Fruit fly (Drosophila melanogaster): Measurements from ENCODE around the gene Setx.

The Setx gene

dm6 chr3L:8150284-8150683 lies 13.0 kb upstream of the Setx start:
- TF ChIP-seq CG32121 (GFP tag; IDR thresholded peaks at IDR 0.05) (no peak), Pif1B (GFP tag; optimal IDR thresholded peaks at IDR 0.05) (no peak), EcR (GFP tag; optimal IDR thresholded peaks at IDR 0.05) (no peak), D1 (tag; optimal IDR thresholded peaks at IDR 0.05) (no peak), Ets98B (GFP tag; IDR thresholded peaks at IDR 0.05) (no peak), gl (tag; optimal IDR thresholded peaks at IDR 0.05) (no peak), CG34367 (tag; optimal IDR thresholded peaks at IDR 0.05) (no peak), Snoo (tag; optimal IDR thresholded peaks at IDR 0.05) (no peak), CG10348 (GFP tag; IDR thresholded peaks at IDR 0.05) (no peak), CG9948 (tag; optimal IDR thresholded peaks at IDR 0.05) (no peak), CG8301 (tag; optimal IDR thresholded peaks at IDR 0.05) (no peak), CG8159 (tag; optimal IDR thresholded peaks at IDR 0.05) (no peak), CG15710 (tag; optimal IDR thresholded peaks at IDR 0.05) (no peak), fd96Ca (GFP tag; IDR thresholded peaks at IDR 0.05) (no peak), Pif1A (GFP tag; optimal IDR thresholded peaks at IDR 0.05) (no peak), rn (GFP tag; IDR thresholded peaks at IDR 0.05) (no peak), CG13204 (GFP tag; optimal IDR thresholded peaks at IDR 0.05) (no peak), CG4496 (GFP tag; IDR thresholded peaks at IDR 0.05) (no peak)

dm6 chr3L:8128396-8129050 lies 8.8 kb downstream of the Setx start:
- no peak for TF ChIP-seq CG14655 (GFP tag; optimal IDR thresholded peaks at IDR 0.05)
- TF ChIP-seq CG10348 (GFP tag; IDR thresholded peaks at IDR 0.05) = no peak
- peak; percentile 6 for TF ChIP-seq CG8301 (tag; optimal IDR thresholded peaks at IDR 0.05)
- no peak for TF ChIP-seq CG9948 (tag; optimal IDR thresholded peaks at IDR 0.05)
- TF ChIP-seq CG13204 (GFP tag; optimal IDR thresholded peaks at IDR 0.05) = no peak
- TF ChIP-seq EcR (GFP tag; optimal IDR thresholded peaks at IDR 0.05) = no peak
- TF ChIP-seq CG15710 (tag; optimal IDR thresholded peaks at IDR 0.05) = no peak
- peak; percentile 34 for TF ChIP-seq gl (tag; optimal IDR thresholded peaks at IDR 0.05)
- no peak for TF ChIP-seq Pif1B (GFP tag; optimal IDR thresholded peaks at IDR 0.05)
- 0 out of 3 replicates have a peak, but pooled peaks have one; percentile 34 for TF ChIP-seq fd96Ca (GFP tag; IDR thresholded peaks at IDR 0.05)
- TF ChIP-seq D1 (tag; optimal IDR thresholded peaks at IDR 0.05) = no peak
- no peak for TF ChIP-seq CG17806 (tag; optimal IDR thresholded peaks at IDR 0.05)
- TF ChIP-seq CG12605 (GFP tag; IDR thresholded peaks at IDR 0.05) = no peak
- 0 out of 3 replicates have a peak, but pooled peaks have one; percentile 33 for TF ChIP-seq CG4496 (GFP tag; IDR thresholded peaks at IDR 0.05)
- no peak for TF ChIP-seq CG32121 (GFP tag; IDR thresholded peaks at IDR 0.05)
- no peak for TF ChIP-seq Pif1A (GFP tag; optimal IDR thresholded peaks at IDR 0.05)
- no peak for TF ChIP-seq Ets98B (GFP tag; IDR thresholded peaks at IDR 0.05)

DNA sequence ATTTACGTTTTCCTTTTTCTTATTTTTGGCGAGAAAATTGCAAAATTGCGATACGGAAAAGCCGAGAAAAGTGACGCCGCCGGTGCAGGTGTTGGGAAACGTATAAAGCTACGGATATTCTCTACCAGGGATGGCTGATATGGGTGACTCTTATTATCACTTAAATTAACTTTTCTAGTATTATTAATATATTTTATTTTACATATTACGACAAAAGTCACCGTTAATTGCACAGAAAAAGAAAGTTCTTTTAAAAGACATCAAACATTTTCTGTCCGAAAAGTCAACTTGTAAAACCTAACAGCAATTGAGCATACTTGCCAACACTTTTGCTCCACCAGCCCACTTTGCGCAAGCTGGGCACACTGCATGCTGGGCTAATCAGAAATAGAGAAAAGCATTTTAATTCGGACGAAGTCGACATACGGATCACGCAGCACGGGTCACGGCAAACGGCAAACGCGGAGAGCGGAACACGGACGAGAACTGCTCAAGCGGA lies 9.5 kb downstream of the Setx start, which contains the start of the genes Cds and Uba2:
Gene Cds (plus strand): TSS at position 51 of the 499 bp plus-strand sequence.
Gene Uba2 (minus strand): TSS at position 107 of the 499 bp plus-strand sequence.
- TF ChIP-seq CG13204 (GFP tag; optimal IDR thresholded peaks at IDR 0.05) (no peak), CG15710 (tag; optimal IDR thresholded peaks at IDR 0.05) (peak; percentile 85), CG9948 (tag; optimal IDR thresholded peaks at IDR 0.05) (peak; percentile 75), CG10348 (GFP tag; IDR thresholded peaks at IDR 0.05) (peak; percentile 75), gl (tag; optimal IDR thresholded peaks at IDR 0.05) (peak; percentile 40), CG17806 (tag; optimal IDR thresholded peaks at IDR 0.05) (peak; percentile 77), CG8301 (tag; optimal IDR thresholded peaks at IDR 0.05) (peak; percentile 74), fd96Ca (GFP tag; IDR thresholded peaks at IDR 0.05) (peak; percentile 90), CG14655 (GFP tag; optimal IDR thresholded peaks at IDR 0.05) (no peak), Ets98B (GFP tag; IDR thresholded peaks at IDR 0.05) (peak; percentile 90), D1 (tag; optimal IDR thresholded peaks at IDR 0.05) (no peak), CG32121 (GFP tag; IDR thresholded peaks at IDR 0.05) (peak; percentile 92), rn (GFP tag; IDR thresholded peaks at IDR 0.05) (peak; percentile 81), Snoo (tag; optimal IDR thresholded peaks at IDR 0.05) (peak; percentile 85), CG12605 (GFP tag; IDR thresholded peaks at IDR 0.05) (peak; percentile 72), EcR (GFP tag; optimal IDR thresholded peaks at IDR 0.05) (peak; percentile 14), CG34367 (tag; optimal IDR thresholded peaks at IDR 0.05) (peak; percentile 69), Pif1B (GFP tag; optimal IDR thresholded peaks at IDR 0.05) (peak; percentile 80), CG8159 (tag; optimal IDR thresholded peaks at IDR 0.05) (peak; percentile 97), CG4496 (GFP tag; IDR thresholded peaks at IDR 0.05) (peak; percentile 90), Pif1A (GFP tag; optimal IDR thresholded peaks at IDR 0.05) (no peak)

DNA sequence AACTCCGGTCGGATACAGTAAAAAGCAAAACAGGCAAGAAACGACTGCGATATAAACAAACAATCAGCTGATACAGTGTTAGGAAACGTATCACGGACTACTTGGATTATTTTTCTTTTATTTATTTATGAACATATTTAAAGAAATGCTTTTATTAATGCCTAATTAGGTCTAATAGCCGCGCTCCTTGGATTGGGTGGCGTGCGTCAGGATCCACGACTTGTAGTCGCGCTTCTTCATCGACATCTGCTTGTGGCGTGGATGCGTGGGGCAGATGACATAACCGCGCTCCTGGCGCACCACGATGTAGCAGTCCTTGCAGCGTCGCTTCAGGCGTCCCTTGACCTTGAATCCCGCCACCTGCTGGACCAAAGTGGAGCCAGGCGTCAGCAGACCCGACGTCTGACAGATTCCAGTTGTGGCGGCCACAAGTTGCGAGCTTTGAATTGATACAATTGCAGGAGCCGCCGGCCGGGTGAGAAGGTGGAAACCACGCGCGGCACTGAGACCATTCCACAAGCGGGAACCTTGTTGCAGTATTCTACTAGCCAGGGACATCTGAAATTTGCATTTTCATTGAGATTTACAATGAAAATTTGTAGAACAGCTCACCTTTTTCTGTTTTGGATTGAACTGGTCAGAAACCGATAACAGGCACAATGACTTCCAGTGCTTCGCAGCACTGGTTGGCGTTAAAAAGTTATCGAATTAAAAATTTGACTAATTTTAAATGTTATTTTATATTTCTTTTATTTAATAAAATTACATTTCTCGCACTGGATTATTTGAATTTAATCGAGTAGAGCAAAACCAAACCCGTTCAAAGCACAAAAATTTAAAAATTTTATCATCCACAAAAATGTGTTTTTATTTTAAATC lies 12.6 kb downstream of the Setx start, which contains the start of the genes CG7550 and mRpL36:
Gene CG7550 (minus strand): TSS at position 51 of the 879 bp plus-strand sequence.
Gene mRpL36 (minus strand): TSS at position 652 of the 879 bp plus-strand sequence.
- TF ChIP-seq CG32121 (GFP tag; IDR thresholded peaks at IDR 0.05) (no peak), CG14655 (GFP tag; optimal IDR thresholded peaks at IDR 0.05) (no peak), CG12605 (GFP tag; IDR thresholded peaks at IDR 0.05) (no peak), Pif1B (GFP tag; optimal IDR thresholded peaks at IDR 0.05) (no peak), Pif1A (GFP tag; optimal IDR thresholded peaks at IDR 0.05) (no peak), CG8301 (tag; optimal IDR thresholded peaks at IDR 0.05) (no peak), CG9948 (tag; optimal IDR thresholded peaks at IDR 0.05) (no peak), rn (GFP tag; IDR thresholded peaks at IDR 0.05) (no peak), CG13204 (GFP tag; optimal IDR thresholded peaks at IDR 0.05) (no peak), Ets98B (GFP tag; IDR thresholded peaks at IDR 0.05) (no peak), EcR (GFP tag; optimal IDR thresholded peaks at IDR 0.05) (no peak), D1 (tag; optimal IDR thresholded peaks at IDR 0.05) (no peak), CG8159 (tag; optimal IDR thresholded peaks at IDR 0.05) (no peak), Snoo (tag; optimal IDR thresholded peaks at IDR 0.05) (no peak), CG17806 (tag; optimal IDR thresholded peaks at IDR 0.05) (no peak), CG15710 (tag; optimal IDR thresholded peaks at IDR 0.05) (no peak), CG34367 (tag; optimal IDR thresholded peaks at IDR 0.05) (no peak), CG10348 (GFP tag; IDR thresholded peaks at IDR 0.05) (no peak), fd96Ca (GFP tag; IDR thresholded peaks at IDR 0.05) (no peak)
